Worm (Caenorhabditis elegans) whole organism, L4 larva: ENCODE data around the gene Y41G9A.17.

Experiments used
- R02D3.7 ChIP-seq: fragments of 150-350 bp; sonication (generic microtip); optimal IDR thresholded peaks from 3 replicates; lab custom pipeline; 2014; ENCODE audit warnings: missing biosample characterization, missing genetic modification characterization
- T20F7.1 ChIP-seq: fragments of 200-800 bp; sonication (Bioruptor generic); optimal IDR thresholded peaks from 2 replicates; lab custom pipeline; 2018; ENCODE audit warnings: mild to moderate bottlenecking, missing genetic modification characterization, missing compliant biosample characterization
- Y75B8A.6 ChIP-seq: fragments of 200-800 bp; sonication (Bioruptor generic); IDR thresholded peaks from 2 replicates; pipeline ENCODE4 v1.3.6; 2022; ENCODE audit warnings: missing genetic modification reagents, missing genetic modification characterization, missing compliant biosample characterization
- ZK546.5 ChIP-seq, 2 experiments: sonication (generic microtip); optimal IDR thresholded peaks; 2 replicates each; lab custom pipeline; 2017; ENCODE audit warnings: missing biosample characterization in 2 of 2, missing genetic modification characterization in 2 of 2
- aha-1 ChIP-seq: fragments of 150-350 bp; peaks from one replicate; lab custom pipeline; 2014; ENCODE audit warnings: missing biosample characterization, missing genetic modification characterization
- ama-1 ChIP-seq: fragments of 150-350 bp; optimal IDR thresholded peaks from 2 replicates; lab custom pipeline; 2014; ENCODE audit warnings: inconsistent platforms, mixed read lengths
- arid-1 ChIP-seq: fragments of 200-800 bp; sonication (Bioruptor generic); conservative IDR thresholded peaks from 2 replicates; pipeline ENCODE4 v1.3.6; 2022; ENCODE audit warnings: missing genetic modification reagents, missing genetic modification characterization, missing compliant biosample characterization
- attf-4 ChIP-seq: sonication (generic microtip); optimal IDR thresholded peaks from 3 replicates; lab custom pipeline; 2017; ENCODE audit warnings: missing biosample characterization, missing genetic modification characterization
- ceh-20 ChIP-seq: fragments of 200-800 bp; sonication (Bioruptor generic); IDR thresholded peaks from 2 replicates; pipeline ENCODE4 v1.3.6; 2022; ENCODE audit warnings: missing genetic modification reagents, missing genetic modification characterization, missing compliant biosample characterization
- ceh-28 ChIP-seq: fragments of 150-350 bp; optimal IDR thresholded peaks from 2 replicates; lab custom pipeline; 2014; ENCODE audit warnings: missing biosample characterization, missing genetic modification reagents, missing genetic modification characterization
- ceh-82 ChIP-seq: sonication (generic microtip); optimal IDR thresholded peaks from 2 replicates; lab custom pipeline; 2017; ENCODE audit warnings: missing biosample characterization, missing genetic modification characterization
- ces-1 ChIP-seq: fragments of 150-350 bp; sonication (generic microtip); optimal IDR thresholded peaks from 4 replicates; lab custom pipeline; 2014; ENCODE audit warnings: missing biosample characterization, missing genetic modification reagents, missing genetic modification characterization
- daf-19 ChIP-seq: fragments of 200-800 bp; sonication (Bioruptor generic); conservative IDR thresholded peaks from 2 replicates; pipeline ENCODE4 v1.3.6; 2022; ENCODE audit warnings: missing genetic modification characterization, missing compliant biosample characterization
- duxl-1 ChIP-seq: sonication (generic microtip); optimal IDR thresholded peaks from 2 replicates; lab custom pipeline; 2016; ENCODE audit warnings: mild to moderate bottlenecking, missing genetic modification characterization, moderate library complexity, missing compliant biosample characterization; ENCODE audit not compliant: poor library complexity
- dve-1 ChIP-seq: sonication (generic microtip); optimal IDR thresholded peaks from 2 replicates; lab custom pipeline; 2017; ENCODE audit warnings: antibody characterized with exemption, mild to moderate bottlenecking, missing genetic modification characterization, missing compliant biosample characterization; ENCODE audit not compliant: insufficient read depth
- gei-8 ChIP-seq: fragments of 200-800 bp; sonication (Bioruptor generic); optimal IDR thresholded peaks from 2 replicates; lab custom pipeline; 2018; ENCODE audit warnings: mild to moderate bottlenecking, missing genetic modification characterization, missing compliant biosample characterization
- hif-1 ChIP-seq, 2 experiments: sonication (generic microtip); optimal IDR thresholded peaks; 2 replicates each; lab custom pipeline; 2016 to 2017; ENCODE audit warnings: missing compliant biosample characterization in 2 of 2, missing genetic modification characterization in 2 of 2, missing genetic modification reagents in 2 of 2, missing genotype in 2 of 2, mild to moderate bottlenecking in 1 of 2
- hlh-11 ChIP-seq: fragments of 200-800 bp; sonication (Bioruptor generic); optimal IDR thresholded peaks from 2 replicates; lab custom pipeline; 2018; ENCODE audit warnings: mild to moderate bottlenecking, missing genetic modification characterization, missing compliant biosample characterization
- lim-7 ChIP-seq: fragments of 200-800 bp; sonication (Bioruptor generic); IDR thresholded peaks from 2 replicates; pipeline ENCODE4 v1.3.6; 2022; ENCODE audit warnings: missing genetic modification characterization, missing compliant biosample characterization
- lin-1 ChIP-seq: fragments of 200-800 bp; sonication (Bioruptor generic); IDR thresholded peaks from 2 replicates; pipeline ENCODE4 v1.3.6; 2022; ENCODE audit warnings: missing genetic modification reagents, missing genetic modification characterization, missing compliant biosample characterization
- lin-13 ChIP-seq: fragments of 150-350 bp; optimal IDR thresholded peaks from 2 replicates; lab custom pipeline; 2014; ENCODE audit warnings: missing biosample characterization, missing genetic modification reagents, missing genetic modification characterization
- lin-15B ChIP-seq: fragments of 150-350 bp; sonication (generic microtip); optimal IDR thresholded peaks from 3 replicates; lab custom pipeline; 2014; ENCODE audit warnings: missing biosample characterization, missing genetic modification characterization
- lir-3 ChIP-seq: sonication (generic microtip); optimal IDR thresholded peaks from 2 replicates; lab custom pipeline; 2016; ENCODE audit warnings: mild to moderate bottlenecking, missing genetic modification characterization, missing compliant biosample characterization
- madf-5 ChIP-seq, 2 experiments: fragments of 200-800 bp; sonication (Bioruptor generic); IDR thresholded peaks; 2 replicates each; pipeline ENCODE4 v1.3.6; 2022; ENCODE audit warnings: missing compliant biosample characterization in 2 of 2, missing genetic modification characterization in 2 of 2
- mep-1 ChIP-seq: fragments of 150-350 bp; sonication (generic microtip); optimal IDR thresholded peaks from 3 replicates; lab custom pipeline; 2014; ENCODE audit warnings: missing biosample characterization, missing genetic modification characterization
- mes-2 ChIP-seq: sonication (generic microtip); optimal IDR thresholded peaks from 2 replicates; lab custom pipeline; 2016; ENCODE audit warnings: missing genotype, mild to moderate bottlenecking, missing genetic modification characterization, missing compliant biosample characterization; ENCODE audit not compliant: poor library complexity, severe bottlenecking
- mxl-2 ChIP-seq: fragments of 200-800 bp; sonication (Bioruptor generic); conservative IDR thresholded peaks from 2 replicates; pipeline ENCODE4 v1.3.6; 2022; ENCODE audit warnings: missing genetic modification reagents, missing genetic modification characterization, missing compliant biosample characterization
- nhr-10 ChIP-seq: fragments of 150-350 bp; optimal IDR thresholded peaks from 2 replicates; lab custom pipeline; 2014; ENCODE audit warnings: missing biosample characterization, missing genetic modification characterization
- nhr-102 ChIP-seq: sonication (generic microtip); optimal IDR thresholded peaks from 2 replicates; lab custom pipeline; 2016; ENCODE audit warnings: mild to moderate bottlenecking, missing genetic modification characterization, moderate library complexity, missing compliant biosample characterization
- nhr-25 ChIP-seq: sonication (generic microtip); optimal IDR thresholded peaks from 2 replicates; lab custom pipeline; 2017; ENCODE audit warnings: missing genetic modification characterization, mild to moderate bottlenecking, missing compliant biosample characterization, antibody characterized with exemption, moderate library complexity, borderline replicate concordance; ENCODE audit not compliant: insufficient read depth
- nhr-41 ChIP-seq: fragments of 200-800 bp; sonication (Bioruptor generic); IDR thresholded peaks from 2 replicates; pipeline ENCODE4 v1.3.6; 2022; ENCODE audit warnings: missing genetic modification reagents, missing genetic modification characterization, missing compliant biosample characterization
- nhr-42 ChIP-seq: fragments of 200-800 bp; sonication (Bioruptor generic); IDR thresholded peaks from 2 replicates; pipeline ENCODE4 v1.3.6; 2022; ENCODE audit warnings: missing genetic modification characterization, missing compliant biosample characterization
- nhr-48 ChIP-seq: sonication (generic microtip); optimal IDR thresholded peaks from 2 replicates; lab custom pipeline; 2016; ENCODE audit warnings: mild to moderate bottlenecking, missing genetic modification characterization, missing compliant biosample characterization
- nhr-6 ChIP-seq: fragments of 150-350 bp; optimal IDR thresholded peaks from 2 replicates; lab custom pipeline; 2014; ENCODE audit warnings: missing biosample characterization, missing genetic modification characterization
- php-3 ChIP-seq: fragments of 200-800 bp; sonication (Bioruptor generic); IDR thresholded peaks from 2 replicates; pipeline ENCODE4 v1.3.6; 2022; ENCODE audit warnings: missing genetic modification reagents, missing genetic modification characterization, missing compliant biosample characterization
- saeg-2 ChIP-seq: fragments of 200-800 bp; sonication (Bioruptor generic); IDR thresholded peaks from 2 replicates; pipeline ENCODE4 v1.3.6; 2022; ENCODE audit warnings: missing genetic modification reagents, missing genetic modification characterization, missing compliant biosample characterization
- snpc-1.2 ChIP-seq: fragments of 200-800 bp; sonication (Bioruptor generic); IDR thresholded peaks from 2 replicates; pipeline ENCODE4 v1.3.6; 2022; ENCODE audit warnings: missing genetic modification reagents, missing genetic modification characterization, missing compliant biosample characterization
- spr-1 ChIP-seq: sonication (generic microtip); optimal IDR thresholded peaks from 2 replicates; lab custom pipeline; 2016; ENCODE audit warnings: mild to moderate bottlenecking, missing genetic modification characterization, missing compliant biosample characterization
- spr-3 ChIP-seq: fragments of 200-800 bp; sonication (Bioruptor generic); optimal IDR thresholded peaks from 2 replicates; lab custom pipeline; 2018; ENCODE audit warnings: mild to moderate bottlenecking, missing genetic modification characterization, missing compliant biosample characterization
- tra-1 ChIP-seq: fragments of 200-800 bp; sonication (Bioruptor generic); IDR thresholded peaks from 2 replicates; pipeline ENCODE4 v1.3.6; 2022; ENCODE audit warnings: missing genetic modification reagents, missing genetic modification characterization, missing compliant biosample characterization
- unc-39 ChIP-seq: sonication (generic microtip); optimal IDR thresholded peaks from 2 replicates; lab custom pipeline; 2017; ENCODE audit warnings: missing biosample characterization, missing genetic modification characterization
- unc-62 ChIP-seq, 3 experiments: fragments of 150-350 bp in 1 of 3; sonication (generic microtip); optimal IDR thresholded peaks in 2 of 3; peaks in 1 of 3; 1 replicate in 1 of 3; 2 replicates in 2 of 3; lab custom pipeline; 2014 to 2017; ENCODE audit warnings: missing biosample characterization in 3 of 3, missing genetic modification characterization in 3 of 3, missing genetic modification reagents in 3 of 3, missing genotype in 1 of 3
- zip-2 ChIP-seq: fragments of 150-350 bp; optimal IDR thresholded peaks from 2 replicates; lab custom pipeline; 2014; ENCODE audit warnings: missing biosample characterization, missing genetic modification characterization
- ztf-11 ChIP-seq: fragments of 150-350 bp; optimal IDR thresholded peaks from 2 replicates; lab custom pipeline; 2014; ENCODE audit warnings: missing biosample characterization, missing genetic modification characterization
- ztf-7 ChIP-seq: fragments of 150-350 bp; optimal IDR thresholded peaks from 2 replicates; lab custom pipeline; 2014; ENCODE audit warnings: missing biosample characterization, missing genetic modification characterization

The Y41G9A.17 gene

ce11 chrX:3035972-3036379, 36.4 kb upstream of the Y41G9A.17 start (continued):
- peak; percentile 29 for TF ChIP-seq R02D3.7
- peak; percentile 93 for TF ChIP-seq duxl-1
- peak; percentile 93 for TF ChIP-seq spr-3 (GFP tag; lab: Kevin White, UChicago)
- peak; percentile 98 for TF ChIP-seq daf-19
- TF ChIP-seq aha-1 = peak; percentile 100
- TF ChIP-seq ztf-7 (tag; lab: Kevin White, UChicago) = peak; percentile 90
- TF ChIP-seq unc-39 (tag; lab: Kevin White, UChicago) = no peak
- no peak for TF ChIP-seq ama-1 (lab: Kevin White, UChicago)
- TF ChIP-seq mes-2 (tag; lab: Kevin White, UChicago) = peak; percentile 83
- TF ChIP-seq mep-1 (tag; lab: Kevin White, UChicago) = peak; percentile 97
- no peak for TF ChIP-seq ceh-28 (tag; lab: Kevin White, UChicago)
- no peak for TF ChIP-seq ZK546.5 (tag; optimal IDR thresholded peaks at IDR 0.05; lab: Kevin White, UChicago)
- TF ChIP-seq ces-1 = peak; percentile 86
- TF ChIP-seq hif-1 (tag; optimal IDR thresholded peaks at IDR 0.05; lab: Kevin White, UChicago) = peak; percentile 75 to 87
- peak; percentile 96 for TF ChIP-seq php-3 (GFP tag; lab: Robert Waterston, UW)
- no peak for TF ChIP-seq attf-4
- TF ChIP-seq lir-3 (tag; lab: Kevin White, UChicago) = peak; percentile 89
- peak; percentile 96 to 98 for TF ChIP-seq madf-5 (GFP tag; IDR thresholded peaks at IDR 0.05; lab: Robert Waterston, UW)
- peak; percentile 96 for TF ChIP-seq ceh-20 (GFP tag; lab: Robert Waterston, UW)

ce11 chrX:3034203-3034602, 34.7 kb upstream of the Y41G9A.17 start, which contains the start of gene M02F4.2:
TSS of gene M02F4.2 (minus strand) at chrX:3034303.
- no peak for TF ChIP-seq nhr-42 (GFP tag; lab: Robert Waterston, UW)
- no peak for TF ChIP-seq hlh-11
- no peak for TF ChIP-seq aha-1
- no peak for TF ChIP-seq ama-1 (lab: Kevin White, UChicago)
- no peak for TF ChIP-seq Y75B8A.6
- TF ChIP-seq lin-13 = no peak
- TF ChIP-seq php-3 (GFP tag; lab: Robert Waterston, UW) = no peak
- no peak for TF ChIP-seq mxl-2
- TF ChIP-seq nhr-102 = no peak
- no peak for TF ChIP-seq zip-2 (tag; lab: Kevin White, UChicago)
- no peak for TF ChIP-seq ztf-7 (tag; lab: Kevin White, UChicago)
- TF ChIP-seq snpc-1.2 = no peak

ce11 chrX:3033492-3033891, 33.9 kb upstream of the Y41G9A.17 start:
- TF ChIP-seq saeg-2 (no peak), unc-62 (GFP tag; optimal IDR thresholded peaks at IDR 0.05 in 1 of 2; lab: Kevin White, UChicago) (peak in 1 of 2 experiments; percentile 7), unc-62 (tag; optimal IDR thresholded peaks at IDR 0.05; lab: Kevin White, UChicago) (no peak)

ce11 chrX:3031484-3031883, 31.9 kb upstream of the Y41G9A.17 start, which contains the start of gene clec-265:
TSS of gene clec-265 (plus strand) at chrX:3031783.
- TF ChIP-seq snpc-1.2 (no peak), lin-15B (tag; lab: Kevin White, UChicago) (no peak), spr-1 (tag; lab: Kevin White, UChicago) (no peak), Y75B8A.6 (no peak), lim-7 (no peak), tra-1 (GFP tag; lab: Robert Waterston, UW) (0 out of 2 replicates have a peak, but pooled peaks have one; percentile 41), nhr-41 (GFP tag; lab: Robert Waterston, UW) (no peak), aha-1 (no peak), ceh-20 (GFP tag; lab: Robert Waterston, UW) (no peak), nhr-6 (tag; lab: Kevin White, UChicago) (peak; percentile 79), nhr-10 (tag; lab: Kevin White, UChicago) (no peak), gei-8 (GFP tag; lab: Kevin White, UChicago) (no peak), nhr-48 (tag; lab: Kevin White, UChicago) (peak; percentile 1), lin-1 (0 out of 2 replicates have a peak, but pooled peaks have one; percentile 20), ztf-11 (no peak), ceh-82 (tag; lab: Kevin White, UChicago) (no peak), arid-1 (GFP tag; lab: Robert Waterston, UW) (no peak), daf-19 (no peak), nhr-25 (no peak), spr-3 (GFP tag; lab: Kevin White, UChicago) (no peak), T20F7.1 (GFP tag; lab: Kevin White, UChicago) (peak; percentile 38), nhr-42 (GFP tag; lab: Robert Waterston, UW) (no peak), zip-2 (tag; lab: Kevin White, UChicago) (no peak), dve-1 (tag; lab: Kevin White, UChicago) (peak; percentile 72), attf-4 (no peak)
